Fruit fly (Drosophila melanogaster) whole organism, embryonic: Measurements from ENCODE around the gene Actn.

ENCODE experiments used
- Bteb2 ChIP-seq: fragments of 200-800 bp; sonication (Bioruptor generic); optimal IDR thresholded peaks from 2 replicates; lab custom pipeline; 2016; ENCODE audit warnings: missing biosample characterization, missing genetic modification characterization
- CG12219 ChIP-seq: fragments of 200-800 bp; sonication (Bioruptor generic); optimal IDR thresholded peaks from 3 replicates; lab custom pipeline; 2018; ENCODE audit warnings: missing biosample characterization, mild to moderate bottlenecking, missing genetic modification characterization
- CG13894 ChIP-seq: fragments of 200-800 bp; sonication (Bioruptor generic); optimal IDR thresholded peaks from 3 replicates; lab custom pipeline; 2018; ENCODE audit warnings: missing biosample characterization, mild to moderate bottlenecking, missing genetic modification characterization, moderate library complexity
- CG1603 ChIP-seq: fragments of 200-800 bp; sonication (Bioruptor generic); optimal IDR thresholded peaks from 2 replicates; lab custom pipeline; 2019; ENCODE audit warnings: missing biosample characterization, mild to moderate bottlenecking, missing genetic modification characterization, moderate library complexity
- CG18764 ChIP-seq: fragments of 200-800 bp; sonication (Bioruptor generic); optimal IDR thresholded peaks from 3 replicates; lab custom pipeline; 2016; ENCODE audit warnings: missing biosample characterization, missing genetic modification characterization
- CG31224 ChIP-seq: fragments of 200-800 bp; sonication (Bioruptor generic); IDR thresholded peaks from 2 replicates; pipeline ENCODE4 v1.3.6; 2022; ENCODE audit warnings: missing biosample characterization, missing genetic modification characterization
- CG4282 ChIP-seq: fragments of 200-800 bp; sonication (Bioruptor generic); optimal IDR thresholded peaks from 2 replicates; lab custom pipeline; 2016; ENCODE audit warnings: missing biosample characterization, missing genetic modification characterization
- CG4404 ChIP-seq: fragments of 200-800 bp; sonication (Bioruptor generic); IDR thresholded peaks from 2 replicates; pipeline ENCODE4 v1.3.6; 2022; ENCODE audit warnings: missing biosample characterization, missing genetic modification characterization
- CG4424 ChIP-seq: fragments of 200-800 bp; sonication (Bioruptor generic); optimal IDR thresholded peaks from 3 replicates; lab custom pipeline; 2016; ENCODE audit warnings: missing biosample characterization, missing genetic modification characterization
- CG4854 ChIP-seq: fragments of 200-800 bp; sonication (Bioruptor generic); optimal IDR thresholded peaks from 2 replicates; lab custom pipeline; 2016; ENCODE audit warnings: missing biosample characterization, missing genetic modification characterization, inconsistent platforms
- CG5180 ChIP-seq: fragments of 200-800 bp; sonication (Bioruptor generic); optimal IDR thresholded peaks from 3 replicates; lab custom pipeline; 2017; ENCODE audit warnings: missing biosample characterization, missing genetic modification characterization, mild to moderate bottlenecking, moderate library complexity, missing genetic modification reagents
- CG6689 ChIP-seq: fragments of 200-800 bp; sonication (Bioruptor generic); IDR thresholded peaks from 2 replicates; pipeline ENCODE4 v1.3.6; 2022; ENCODE audit warnings: missing biosample characterization, missing genetic modification characterization
- CG6765 ChIP-seq: fragments of 200-800 bp; sonication (Bioruptor generic); optimal IDR thresholded peaks from 3 replicates; lab custom pipeline; 2017; ENCODE audit warnings: missing biosample characterization, mild to moderate bottlenecking, missing genetic modification characterization
- CG7839 ChIP-seq: fragments of 200-800 bp; sonication (Bioruptor generic); optimal IDR thresholded peaks from 3 replicates; lab custom pipeline; 2018; ENCODE audit warnings: missing biosample characterization, mild to moderate bottlenecking, missing genetic modification characterization, moderate library complexity
- CG7963 ChIP-seq: fragments of 200-800 bp; sonication (Bioruptor generic); IDR thresholded peaks from 3 replicates; pipeline ENCODE4 v1.3.6; 2022; ENCODE audit warnings: missing biosample characterization, missing genetic modification characterization; ENCODE audit not compliant: partially characterized antibody
- CG7987 ChIP-seq: fragments of 200-800 bp; sonication (Bioruptor generic); optimal IDR thresholded peaks from 2 replicates; lab custom pipeline; 2018; ENCODE audit warnings: missing biosample characterization, mild to moderate bottlenecking, missing genetic modification characterization, moderate library complexity
- CG8944 ChIP-seq: fragments of 200-800 bp; sonication (Bioruptor generic); optimal IDR thresholded peaks from 3 replicates; lab custom pipeline; 2016; ENCODE audit warnings: missing biosample characterization, missing genetic modification characterization
- CG9609 ChIP-seq: fragments of 200-800 bp; sonication (Bioruptor generic); optimal IDR thresholded peaks from 3 replicates; lab custom pipeline; 2016; ENCODE audit warnings: missing biosample characterization, missing genetic modification characterization
- CG9817 ChIP-seq: fragments of 200-800 bp; sonication (Bioruptor generic); optimal IDR thresholded peaks from 2 replicates; lab custom pipeline; 2018; ENCODE audit warnings: missing biosample characterization, mild to moderate bottlenecking, missing genetic modification characterization, moderate library complexity
- CHES-1-like ChIP-seq: fragments of 200-800 bp; sonication (Bioruptor generic); optimal IDR thresholded peaks from 2 replicates; lab custom pipeline; 2016; ENCODE audit warnings: missing biosample characterization, missing genetic modification characterization
- CTCF ChIP-seq: fragments of 200-800 bp; sonication (Bioruptor generic); optimal IDR thresholded peaks from 2 replicates; lab custom pipeline; 2017; ENCODE audit warnings: missing biosample characterization, mild to moderate bottlenecking, missing genetic modification characterization, moderate library complexity
- Dad ChIP-seq: fragments of 200-800 bp; sonication (Bioruptor generic); optimal IDR thresholded peaks from 3 replicates; lab custom pipeline; 2016; ENCODE audit warnings: missing biosample characterization, missing genetic modification characterization
- Dek ChIP-seq: fragments of 200-800 bp; sonication (Bioruptor generic); optimal IDR thresholded peaks from 3 replicates; lab custom pipeline; 2019; ENCODE audit warnings: missing biosample characterization, mild to moderate bottlenecking, missing genetic modification characterization, moderate library complexity
- Dip3 ChIP-seq: fragments of 200-800 bp; sonication (Bioruptor generic); optimal IDR thresholded peaks from 3 replicates; lab custom pipeline; 2016; ENCODE audit warnings: missing biosample characterization, missing genetic modification characterization
- Dll ChIP-seq: fragments of 200-800 bp; sonication (Bioruptor generic); IDR thresholded peaks from 4 replicates; pipeline ENCODE4 v1.3.6; 2022; ENCODE audit warnings: missing biosample characterization, missing genetic modification characterization; ENCODE audit not compliant: partially characterized antibody
- Fer1 ChIP-seq: fragments of 200-800 bp; sonication (Bioruptor generic); optimal IDR thresholded peaks from 2 replicates; lab custom pipeline; 2017; ENCODE audit warnings: missing biosample characterization, mild to moderate bottlenecking, missing genetic modification characterization
- Oaz ChIP-seq: fragments of 200-800 bp; sonication (Bioruptor generic); IDR thresholded peaks from 2 replicates; pipeline ENCODE4 v1.3.6; 2022; ENCODE audit warnings: missing biosample characterization, missing genetic modification characterization
- Ravus ChIP-seq: fragments of 200-800 bp; sonication (Bioruptor generic); IDR thresholded peaks from 2 replicates; pipeline ENCODE4 v1.3.6; 2022; ENCODE audit warnings: missing biosample characterization, missing genetic modification characterization
- Sin3A ChIP-seq: fragments of >200 bp; optimal IDR thresholded peaks from 2 replicates; lab custom pipeline; 2018
- Spps ChIP-seq: fragments of 200-800 bp; sonication (Bioruptor generic); optimal IDR thresholded peaks from 2 replicates; lab custom pipeline; 2018; ENCODE audit warnings: missing biosample characterization, mild to moderate bottlenecking, missing genetic modification characterization
- cwo ChIP-seq: fragments of 200-800 bp; sonication (Bioruptor generic); optimal IDR thresholded peaks from 3 replicates; lab custom pipeline; 2017; ENCODE audit warnings: missing biosample characterization, missing genetic modification characterization, mild to moderate bottlenecking, moderate library complexity, missing genetic modification reagents
- fd96Cb ChIP-seq: fragments of 200-800 bp; sonication (Bioruptor generic); optimal IDR thresholded peaks from 2 replicates; lab custom pipeline; 2018; ENCODE audit warnings: missing biosample characterization, mild to moderate bottlenecking, missing genetic modification characterization, moderate library complexity
- fu2 ChIP-seq: fragments of 200-800 bp; sonication (Bioruptor generic); optimal IDR thresholded peaks from 2 replicates; lab custom pipeline; 2016; ENCODE audit warnings: missing biosample characterization, missing genetic modification characterization
- gem ChIP-seq: fragments of 200-800 bp; sonication (Bioruptor generic); optimal IDR thresholded peaks from 2 replicates; lab custom pipeline; 2019; ENCODE audit warnings: missing biosample characterization, mild to moderate bottlenecking, missing genetic modification characterization, moderate library complexity
- gro ChIP-seq: fragments of 200-800 bp; sonication (Bioruptor generic); optimal IDR thresholded peaks from 2 replicates; lab custom pipeline; 2016; ENCODE audit warnings: missing biosample characterization, missing genetic modification characterization
- gt ChIP-seq: fragments of 200-800 bp; sonication (Bioruptor generic); IDR thresholded peaks from 2 replicates; pipeline ENCODE4 v1.3.6; 2022; ENCODE audit warnings: missing biosample characterization, missing genetic modification characterization
- her ChIP-seq: fragments of 200-800 bp; sonication (Bioruptor generic); optimal IDR thresholded peaks from 2 replicates; lab custom pipeline; 2016; ENCODE audit warnings: missing biosample characterization, missing genetic modification characterization
- ind ChIP-seq: fragments of 200-800 bp; sonication (Bioruptor generic); optimal IDR thresholded peaks from 3 replicates; lab custom pipeline; 2016; ENCODE audit warnings: missing biosample characterization, missing genetic modification characterization
- inv ChIP-seq: fragments of 200-800 bp; sonication (Bioruptor generic); IDR thresholded peaks from 2 replicates; pipeline ENCODE4 v1.3.6; 2022; ENCODE audit warnings: missing biosample characterization, missing genetic modification characterization; ENCODE audit not compliant: partially characterized antibody
- luna ChIP-seq: fragments of 200-800 bp; sonication (Bioruptor generic); optimal IDR thresholded peaks from 2 replicates; lab custom pipeline; 2016; ENCODE audit warnings: missing biosample characterization, missing genetic modification characterization
- maf-S ChIP-seq: fragments of 200-800 bp; sonication (Bioruptor generic); optimal IDR thresholded peaks from 2 replicates; lab custom pipeline; 2016; ENCODE audit warnings: missing biosample characterization, missing genetic modification characterization
- nom ChIP-seq: fragments of 200-800 bp; sonication (Bioruptor generic); optimal IDR thresholded peaks from 2 replicates; lab custom pipeline; 2017; ENCODE audit warnings: missing biosample characterization, missing genetic modification characterization, mild to moderate bottlenecking, moderate library complexity, missing genetic modification reagents
- onecut ChIP-seq: fragments of 200-800 bp; sonication (Bioruptor generic); IDR thresholded peaks from 2 replicates; pipeline ENCODE4 v1.3.6; 2022; ENCODE audit warnings: missing biosample characterization, missing genetic modification characterization
- pros ChIP-seq: fragments of 200-800 bp; sonication (Bioruptor generic); optimal IDR thresholded peaks from 3 replicates; lab custom pipeline; 2019; ENCODE audit warnings: missing biosample characterization, mild to moderate bottlenecking, missing genetic modification characterization, moderate library complexity
- row ChIP-seq: fragments of 200-800 bp; sonication (Bioruptor generic); IDR thresholded peaks from 3 replicates; pipeline ENCODE4 v1.3.6; 2022; ENCODE audit warnings: missing biosample characterization, missing genetic modification characterization
- slp2 ChIP-seq: fragments of 200-800 bp; sonication (Bioruptor generic); optimal IDR thresholded peaks from 2 replicates; lab custom pipeline; 2016; ENCODE audit warnings: missing biosample characterization, missing genetic modification characterization
- tll ChIP-seq, 2 experiments: fragments of 200-800 bp in 1 of 2; fragments of >200 bp in 1 of 2; sonication (Bioruptor generic) in 1 of 2; optimal IDR thresholded peaks; 2 replicates each; lab custom pipeline; 2017 to 2019; ENCODE audit warnings: missing biosample characterization in 2 of 2, missing genetic modification characterization in 2 of 2, mild to moderate bottlenecking in 1 of 2, moderate library complexity in 1 of 2
- trem ChIP-seq: fragments of 200-800 bp; optimal IDR thresholded peaks from 3 replicates; lab custom pipeline; 2019; ENCODE audit warnings: missing biosample characterization, mild to moderate bottlenecking, missing genetic modification characterization, moderate library complexity
- trh ChIP-seq: fragments of 200-800 bp; sonication (Bioruptor generic); optimal IDR thresholded peaks from 2 replicates; lab custom pipeline; 2016; ENCODE audit warnings: missing biosample characterization, missing genetic modification characterization
- tx ChIP-seq: fragments of 200-800 bp; sonication (Bioruptor generic); optimal IDR thresholded peaks from 2 replicates; lab custom pipeline; 2016; ENCODE audit warnings: missing biosample characterization, missing genetic modification characterization
- wek ChIP-seq: fragments of 200-800 bp; sonication (Bioruptor generic); optimal IDR thresholded peaks from 3 replicates; lab custom pipeline; 2018; ENCODE audit warnings: missing biosample characterization, mild to moderate bottlenecking, missing genetic modification characterization, moderate library complexity
- yki ChIP-seq: fragments of >200 bp; optimal IDR thresholded peaks from 3 replicates; lab custom pipeline; 2018
- z ChIP-seq: fragments of 200-800 bp; sonication (Bioruptor generic); IDR thresholded peaks from 3 replicates; pipeline ENCODE4 v1.3.6; 2022; ENCODE audit warnings: missing biosample characterization, missing genetic modification characterization

Actn gene

DNA sequence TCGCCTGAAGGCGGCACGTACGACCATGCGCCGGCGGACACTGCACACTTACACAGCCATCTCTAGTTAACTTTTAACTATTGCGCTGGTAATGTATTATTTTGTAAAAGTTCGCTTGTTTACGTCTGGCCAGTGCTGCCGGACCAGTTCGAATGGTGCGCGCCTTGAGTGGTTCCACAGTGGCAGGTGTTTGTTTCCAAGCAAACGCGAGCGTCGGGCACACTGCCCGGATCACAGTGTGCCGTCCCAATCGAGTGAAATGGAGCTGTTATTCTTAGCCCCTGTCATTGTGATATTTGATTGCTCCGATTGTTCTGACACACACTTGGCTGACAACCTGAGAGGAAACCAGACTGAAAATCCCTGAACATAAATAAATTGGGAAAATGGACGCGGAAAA is 31.2 kb upstream of the Actn start, which contains the start of gene CG4199:
CG4199 (minus strand) TSS at position 159 of the 400 bp plus-strand sequence.
- TF ChIP-seq CG12219: no peak
- peak; percentile 81; the same call in 2 of the 3 replicates for TF ChIP-seq z (GFP tag; lab: Robert Waterston, UW)
- no peak for TF ChIP-seq Dek (tag; lab: Kevin White, UChicago)
- TF ChIP-seq CHES-1-like (GFP tag; lab: Kevin White, UChicago): peak; percentile 52
- TF ChIP-seq wek (GFP tag; lab: Kevin White, UChicago): no peak
- TF ChIP-seq CG6765: no peak
- TF ChIP-seq CG1603 (tag; lab: Kevin White, UChicago): peak; percentile 71
- TF ChIP-seq Dll: no peak
- TF ChIP-seq CG8944 (GFP tag; lab: Kevin White, UChicago): no peak
- no peak for TF ChIP-seq Spps (tag; lab: Kevin White, UChicago)
- no peak for TF ChIP-seq trh (GFP tag; lab: Kevin White, UChicago)
- no peak for TF ChIP-seq Bteb2
- TF ChIP-seq CG5180: no peak
- no peak for TF ChIP-seq CG7963 (GFP tag; lab: Robert Waterston, UW)
- TF ChIP-seq gt (GFP tag; lab: Robert Waterston, UW): no peak
- peak; percentile 51 for TF ChIP-seq CTCF
- peak; percentile 15 for TF ChIP-seq Sin3A
- no peak for TF ChIP-seq yki (lab: Kevin White, UChicago)
- peak; percentile 10 for TF ChIP-seq fu2 (GFP tag; lab: Kevin White, UChicago)
- no peak for TF ChIP-seq Oaz (GFP tag; lab: Robert Waterston, UW)
- peak; percentile 41 for TF ChIP-seq trem (tag; lab: Kevin White, UChicago)
- TF ChIP-seq Dad (GFP tag; lab: Kevin White, UChicago): no peak
- TF ChIP-seq pros (GFP tag; lab: Kevin White, UChicago): no peak
- no peak for TF ChIP-seq CG4404 (GFP tag; lab: Robert Waterston, UW)
- TF ChIP-seq tll (GFP tag; optimal IDR thresholded peaks at IDR 0.05; lab: Kevin White, UChicago): no peak
- peak; percentile 51 for TF ChIP-seq row (GFP tag; lab: Robert Waterston, UW)
- no peak for TF ChIP-seq cwo (GFP tag; lab: Kevin White, UChicago)
- TF ChIP-seq CG4282 (GFP tag; lab: Kevin White, UChicago): no peak
- TF ChIP-seq CG7987: no peak
- peak; percentile 27 for TF ChIP-seq nom (GFP tag; lab: Kevin White, UChicago)
- no peak for TF ChIP-seq Ravus (GFP tag; lab: Robert Waterston, UW)
- TF ChIP-seq her (GFP tag; lab: Kevin White, UChicago): no peak
- TF ChIP-seq fd96Cb (tag; lab: Kevin White, UChicago): no peak
- peak; percentile 15 for TF ChIP-seq luna (GFP tag; lab: Kevin White, UChicago)
- no peak for TF ChIP-seq CG18764 (GFP tag; lab: Kevin White, UChicago)
- no peak for TF ChIP-seq Dip3 (GFP tag; lab: Kevin White, UChicago)
- TF ChIP-seq ind (GFP tag; lab: Kevin White, UChicago): no peak
- peak; percentile 6 for TF ChIP-seq CG13894 (tag; lab: Kevin White, UChicago)
- TF ChIP-seq gro: no peak
- no peak for TF ChIP-seq maf-S
- TF ChIP-seq onecut: peak; percentile 19; the same call in 1 of the 2 replicates
- TF ChIP-seq slp2 (GFP tag; lab: Kevin White, UChicago): no peak
- TF ChIP-seq gem (tag; lab: Kevin White, UChicago): no peak
- TF ChIP-seq CG31224 (GFP tag; lab: Robert Waterston, UW): no peak
- TF ChIP-seq inv (GFP tag; lab: Robert Waterston, UW): no peak
- TF ChIP-seq Fer1 (GFP tag; lab: Kevin White, UChicago): peak; percentile 25
- TF ChIP-seq CG9817 (tag; lab: Kevin White, UChicago): no peak
- no peak for TF ChIP-seq CG7839
- no peak for TF ChIP-seq tx (GFP tag; lab: Kevin White, UChicago)
- TF ChIP-seq CG6689: no peak
- no peak for TF ChIP-seq CG4424 (GFP tag; lab: Kevin White, UChicago)
- no peak for TF ChIP-seq CG4854 (GFP tag; lab: Kevin White, UChicago)
- TF ChIP-seq CG9609 (GFP tag; lab: Kevin White, UChicago): no peak
